Worm (Caenorhabditis elegans) whole organism, early embryonic: Measurements from ENCODE around the gene rpl-32.

Source experiments
- B0310.2 ChIP-seq: sonication (generic microtip); optimal IDR thresholded peaks from 2 replicates; lab custom pipeline; 2016; ENCODE audit warnings: mild to moderate bottlenecking, missing genetic modification characterization, missing compliant biosample characterization
- F13C5.2 ChIP-seq: sonication (generic microtip); optimal IDR thresholded peaks from 2 replicates; lab custom pipeline; 2017; ENCODE audit warnings: mild to moderate bottlenecking, missing genetic modification characterization, inconsistent platforms, missing compliant biosample characterization
- aly-1 ChIP-seq: sonication (generic microtip); optimal IDR thresholded peaks from 2 replicates; lab custom pipeline; 2016; ENCODE audit warnings: missing genetic modification characterization, missing compliant biosample characterization
- ama-1 ChIP-seq: fragments of 150-350 bp; optimal IDR thresholded peaks from 2 replicates; lab custom pipeline; 2014
- ceh-13 ChIP-seq: fragments of 200-800 bp; sonication (Bioruptor generic); optimal IDR thresholded peaks from 2 replicates; lab custom pipeline; 2018; ENCODE audit warnings: mild to moderate bottlenecking, missing genetic modification characterization, missing compliant biosample characterization
- ceh-36 ChIP-seq: sonication (generic microtip); optimal IDR thresholded peaks from 2 replicates; lab custom pipeline; 2016; ENCODE audit warnings: missing genetic modification characterization, inconsistent platforms, missing compliant biosample characterization
- ets-7 ChIP-seq: sonication (generic microtip); optimal IDR thresholded peaks from 2 replicates; lab custom pipeline; 2016; ENCODE audit warnings: missing genotype, missing genetic modification characterization, missing compliant biosample characterization
- flt-1 ChIP-seq: fragments of 200-800 bp; sonication (Bioruptor generic); IDR thresholded peaks from 2 replicates; pipeline ENCODE4 v1.3.6; 2022; ENCODE audit warnings: missing genetic modification characterization, missing compliant biosample characterization
- hmbx-1 ChIP-seq: sonication (generic microtip); optimal IDR thresholded peaks from 2 replicates; lab custom pipeline; 2016; ENCODE audit warnings: mild to moderate bottlenecking, missing genetic modification characterization, missing compliant biosample characterization
- hmg-4 ChIP-seq: fragments of 200-800 bp; sonication (Bioruptor generic); optimal IDR thresholded peaks from 2 replicates; lab custom pipeline; 2018; ENCODE audit warnings: mild to moderate bottlenecking, missing genetic modification characterization, missing compliant biosample characterization
- hnd-1 ChIP-seq: sonication (generic microtip); optimal IDR thresholded peaks from 2 replicates; lab custom pipeline; 2016; ENCODE audit warnings: missing genetic modification characterization, missing compliant biosample characterization
- pes-1 ChIP-seq: fragments of 200-800 bp; sonication (Bioruptor generic); IDR thresholded peaks from 2 replicates; pipeline ENCODE4 v1.3.6; 2022; ENCODE audit warnings: missing genetic modification reagents, missing genetic modification characterization, missing compliant biosample characterization
- scrt-1 ChIP-seq: fragments of 200-800 bp; sonication (Bioruptor generic); IDR thresholded peaks from 2 replicates; pipeline ENCODE4 v1.3.6; 2022; ENCODE audit warnings: missing genetic modification characterization, missing compliant biosample characterization
- sea-1 ChIP-seq: fragments of 200-800 bp; sonication (Bioruptor generic); conservative IDR thresholded peaks from 2 replicates; pipeline ENCODE4 v1.3.6; 2022; ENCODE audit warnings: missing genetic modification characterization, missing compliant biosample characterization
- tbx-11 ChIP-seq: fragments of 200-800 bp; sonication (Bioruptor generic); IDR thresholded peaks from 2 replicates; pipeline ENCODE4 v1.3.6; 2022; ENCODE audit warnings: missing genetic modification characterization, missing compliant biosample characterization
- tbx-37 ChIP-seq: fragments of 200-800 bp; sonication (Bioruptor generic); conservative IDR thresholded peaks from 2 replicates; pipeline ENCODE4 v1.3.6; 2022; ENCODE audit warnings: missing genetic modification reagents, missing genetic modification characterization, missing compliant biosample characterization
- tra-4 ChIP-seq: sonication (generic microtip); optimal IDR thresholded peaks from 2 replicates; lab custom pipeline; 2017; ENCODE audit warnings: missing genetic modification characterization, missing compliant biosample characterization

The rpl-32 gene

ce11 chrII:9014188-9014587 is 42.7 kb downstream of the rpl-32 start:
- TF ChIP-seq ets-7: no peak

- TF ChIP-seq aly-1 (no peak), hmg-4 (GFP tag; lab: Kevin White, UChicago) (peak; percentile 12), hmbx-1 (no peak)
These were observed 43.5 kb downstream of the rpl-32 start for ce11 chrII:9013341-9013740.

ce11 chrII:9010708-9011107 is 46.2 kb downstream of the rpl-32 start:
- TF ChIP-seq tbx-37 (GFP tag; lab: Robert Waterston, UW) (no peak), flt-1 (no peak), ets-7 (no peak), scrt-1 (GFP tag; lab: Robert Waterston, UW) (no peak), pes-1 (GFP tag; lab: Robert Waterston, UW) (no peak), aly-1 (no peak), hnd-1 (tag; lab: Kevin White, UChicago) (no peak), F13C5.2 (tag; lab: Kevin White, UChicago) (no peak), tbx-11 (GFP tag; lab: Robert Waterston, UW) (no peak), sea-1 (GFP tag; lab: Robert Waterston, UW) (no peak), B0310.2 (tag; lab: Kevin White, UChicago) (no peak), tra-4 (tag; lab: Kevin White, UChicago) (no peak), ama-1 (lab: Kevin White, UChicago) (no peak), hmbx-1 (no peak), hmg-4 (GFP tag; lab: Kevin White, UChicago) (no peak), ceh-13 (GFP tag; lab: Kevin White, UChicago) (no peak), ceh-36 (tag; lab: Kevin White, UChicago) (no peak)

- no peak for TF ChIP-seq pes-1 (GFP tag; lab: Robert Waterston, UW)
- TF ChIP-seq hmg-4 (GFP tag; lab: Kevin White, UChicago): no peak
- TF ChIP-seq B0310.2 (tag; lab: Kevin White, UChicago): no peak
- no peak for TF ChIP-seq ceh-13 (GFP tag; lab: Kevin White, UChicago)
- no peak for TF ChIP-seq tbx-37 (GFP tag; lab: Robert Waterston, UW)
- no peak for TF ChIP-seq ama-1 (lab: Kevin White, UChicago)
- TF ChIP-seq ceh-36 (tag; lab: Kevin White, UChicago): no peak
- no peak for TF ChIP-seq sea-1 (GFP tag; lab: Robert Waterston, UW)
- TF ChIP-seq hmbx-1: no peak
- TF ChIP-seq aly-1: no peak
- TF ChIP-seq tbx-11 (GFP tag; lab: Robert Waterston, UW): no peak
- no peak for TF ChIP-seq ets-7
- TF ChIP-seq hnd-1 (tag; lab: Kevin White, UChicago): no peak
- TF ChIP-seq tra-4 (tag; lab: Kevin White, UChicago): no peak
- no peak for TF ChIP-seq scrt-1 (GFP tag; lab: Robert Waterston, UW)
- no peak for TF ChIP-seq flt-1
- no peak for TF ChIP-seq F13C5.2 (tag; lab: Kevin White, UChicago)
These were observed 46.7 kb downstream of the rpl-32 start for ce11 chrII:9009976-9010702.

ce11 chrII:9007741-9008140 is 49.1 kb downstream of the rpl-32 start:
- TF ChIP-seq flt-1: no peak
- no peak for TF ChIP-seq hmbx-1
